Worm (Caenorhabditis elegans) whole organism, L3 larva: ENCODE results near the gene T13C5.9.

ENCODE experiments used
- elt-3 ChIP-seq, 3 experiments: fragments of 150-350 bp in 1 of 3; sonication (generic microtip) in 2 of 3; optimal IDR thresholded peaks; 2 replicates in 2 of 3; 4 replicates in 1 of 3; lab custom pipeline; 2014 to 2017; ENCODE audit warnings: missing biosample characterization in 3 of 3, missing genetic modification characterization in 3 of 3
- lin-39 ChIP-seq: fragments of 150-350 bp; optimal IDR thresholded peaks from 2 replicates; lab custom pipeline; 2018; ENCODE audit warnings: missing biosample characterization, missing genetic modification reagents, missing genetic modification characterization
- nhr-25 ChIP-seq: sonication (generic microtip); optimal IDR thresholded peaks from 2 replicates; lab custom pipeline; 2017; ENCODE audit warnings: missing biosample characterization, missing genetic modification characterization
- skn-1 ChIP-seq: fragments of 150-350 bp; optimal IDR thresholded peaks from 2 replicates; lab custom pipeline; 2014; ENCODE audit warnings: missing biosample characterization, missing genetic modification characterization
- unc-39 ChIP-seq: sonication (generic microtip); optimal IDR thresholded peaks from 4 replicates; lab custom pipeline; 2017; ENCODE audit warnings: missing biosample characterization, missing genetic modification characterization
- unc-62 ChIP-seq: fragments of 150-350 bp; sonication (generic microtip); optimal IDR thresholded peaks from 4 replicates; lab custom pipeline; 2014; ENCODE audit warnings: missing biosample characterization, missing genetic modification reagents, missing genetic modification characterization

- TF ChIP-seq nhr-25 (tag; lab: Kevin White, UChicago) (no peak), lin-39 (tag; lab: Kevin White, UChicago) (no peak), elt-3 (tag; optimal IDR thresholded peaks at IDR 0.05; lab: Kevin White, UChicago) (no peak), unc-39 (no peak), skn-1 (no peak), unc-62 (GFP tag; lab: Kevin White, UChicago) (no peak)
These were observed 28.0 kb upstream of the T13C5.9 start for ce11 chrX:6162037-6162436.
